Fruit fly (Drosophila melanogaster): ENCODE measurements around the gene BBS5.

DNA sequence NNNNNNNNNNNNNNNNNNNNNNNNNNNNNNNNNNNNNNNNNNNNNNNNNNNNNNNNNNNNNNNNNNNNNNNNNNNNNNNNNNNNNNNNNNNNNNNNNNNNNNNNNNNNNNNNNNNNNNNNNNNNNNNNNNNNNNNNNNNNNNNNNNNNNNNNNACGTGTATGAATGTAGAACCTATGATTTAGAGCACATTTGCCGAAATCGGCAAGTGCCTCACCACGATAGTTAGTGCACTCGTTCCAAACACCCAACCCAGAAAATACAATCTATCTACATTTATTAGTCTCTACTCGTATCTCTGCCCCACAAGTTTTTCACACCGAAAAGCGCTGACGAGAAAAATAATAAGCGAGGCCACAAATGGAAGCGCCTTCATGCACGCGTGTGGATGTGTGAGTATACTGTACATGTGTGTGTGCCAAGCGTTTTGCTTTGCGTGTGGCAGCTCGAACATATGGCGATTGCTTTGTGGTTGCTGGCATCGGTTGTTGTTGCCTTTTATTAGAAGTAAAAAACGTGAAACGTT is 11.9 kb upstream of the BBS5 start:
- TF ChIP-seq insv (optimal IDR thresholded peaks at IDR 0.05) (no peak), psq (optimal IDR thresholded peaks at IDR 0.05) (peak; percentile 11), Sin3A (optimal IDR thresholded peaks at IDR 0.05) (no peak), ttk (optimal IDR thresholded peaks at IDR 0.05) (no peak)

Data from Kc167 (cell line).